Worm (Caenorhabditis elegans) whole organism, young adult: ENCODE data around the gene C01B9.4.

Experiments used
- B0336.3 ChIP-seq: fragments of 200-800 bp; sonication (Bioruptor generic); IDR thresholded peaks from 2 replicates; pipeline ENCODE4 v1.3.6; 2022; ENCODE audit warnings: missing genetic modification characterization, missing compliant biosample characterization
- F39B2.1 ChIP-seq: fragments of 200-800 bp; sonication (Bioruptor generic); IDR thresholded peaks from 2 replicates; pipeline ENCODE4 v1.3.6; 2022; ENCODE audit warnings: missing genetic modification reagents, missing genetic modification characterization, missing compliant biosample characterization
- F52B5.7 ChIP-seq: sonication (generic microtip); optimal IDR thresholded peaks from 2 replicates; lab custom pipeline; 2016; ENCODE audit warnings: mild to moderate bottlenecking, missing genetic modification characterization, missing compliant biosample characterization
- ama-1 ChIP-seq, 3 experiments: fragments of 150-350 bp in 1 of 3; sonication (generic microtip) in 2 of 3; optimal IDR thresholded peaks; 2 replicates each; lab custom pipeline; 2014 to 2018; ENCODE audit warnings: missing biosample characterization in 2 of 3, missing genetic modification characterization in 2 of 3, missing genetic modification reagents in 2 of 3
- attf-6 ChIP-seq: fragments of 200-800 bp; sonication (Bioruptor generic); IDR thresholded peaks from 2 replicates; pipeline ENCODE4 v1.3.6; 2022; ENCODE audit warnings: missing genetic modification reagents, missing genetic modification characterization, missing compliant biosample characterization
- ceh-91 ChIP-seq: fragments of 200-800 bp; sonication (Bioruptor generic); IDR thresholded peaks from 2 replicates; pipeline ENCODE4 v1.3.6; 2022; ENCODE audit warnings: missing genetic modification reagents, missing genetic modification characterization, missing compliant biosample characterization
- chd-7 ChIP-seq: sonication (generic microtip); optimal IDR thresholded peaks from 2 replicates; lab custom pipeline; 2016; ENCODE audit warnings: mild to moderate bottlenecking, missing genetic modification characterization, moderate library complexity, missing compliant biosample characterization
- lag-1 ChIP-seq: fragments of 200-800 bp; sonication (Bioruptor generic); IDR thresholded peaks from 2 replicates; pipeline ENCODE4 v1.3.6; 2022; ENCODE audit warnings: missing genetic modification reagents, missing genetic modification characterization, missing compliant biosample characterization
- let-526 ChIP-seq: fragments of 200-800 bp; sonication (Bioruptor generic); IDR thresholded peaks from 2 replicates; pipeline ENCODE4 v1.3.6; 2022; ENCODE audit warnings: missing genetic modification reagents, missing genetic modification characterization, missing compliant biosample characterization
- lin-35 ChIP-seq, 3 experiments: fragments of 150-350 bp in 2 of 3; sonication (generic microtip) in 1 of 3; optimal IDR thresholded peaks; 2 replicates each; lab custom pipeline; 2014 to 2018; ENCODE audit warnings: missing biosample characterization in 3 of 3, missing genetic modification characterization in 3 of 3, missing genetic modification reagents in 3 of 3
- nhr-90 ChIP-seq: sonication (generic microtip); optimal IDR thresholded peaks from 2 replicates; lab custom pipeline; 2016; ENCODE audit warnings: missing genotype, mild to moderate bottlenecking, missing genetic modification characterization, missing compliant biosample characterization
- snpc-4 ChIP-seq, 5 experiments: fragments of 150-350 bp in 1 of 5; sonication (generic microtip) in 4 of 5; optimal IDR thresholded peaks; 2 replicates each; lab custom pipeline; 2014 to 2018; ENCODE audit warnings: missing genetic modification characterization in 5 of 5, missing biosample characterization in 3 of 5, antibody characterized with exemption in 2 of 5, mild to moderate bottlenecking in 2 of 5, missing compliant biosample characterization in 2 of 5, missing genotype in 2 of 5, moderate library complexity in 2 of 5, missing genetic modification reagents in 1 of 5
- unc-62 ChIP-seq: fragments of 150-350 bp; optimal IDR thresholded peaks from 2 replicates; lab custom pipeline; 2014; ENCODE audit warnings: missing biosample characterization, missing genetic modification reagents, missing genetic modification characterization

- TF ChIP-seq nhr-90 (no peak), chd-7 (tag; lab: Kevin White, UChicago) (no peak), ama-1 (optimal IDR thresholded peaks at IDR 0.05; lab: Kevin White, UChicago) (no peak), ama-1 (GFP tag; optimal IDR thresholded peaks at IDR 0.05; lab: Kevin White, UChicago) (no peak), snpc-4 (GFP tag; optimal IDR thresholded peaks at IDR 0.05; lab: Kevin White, UChicago) (no peak), snpc-4 (tag; optimal IDR thresholded peaks at IDR 0.05; lab: Kevin White, UChicago) (no peak), F52B5.7 (tag; lab: Kevin White, UChicago) (no peak), unc-62 (GFP tag; lab: Kevin White, UChicago) (no peak), ceh-91 (GFP tag; lab: Robert Waterston, UW) (no peak), lin-35 (GFP tag; optimal IDR thresholded peaks at IDR 0.05; lab: Kevin White, UChicago) (no peak), B0336.3 (GFP tag; lab: Robert Waterston, UW) (no peak), lag-1 (GFP tag; lab: Robert Waterston, UW) (no peak), attf-6 (no peak), let-526 (GFP tag; lab: Robert Waterston, UW) (no peak), F39B2.1 (GFP tag; lab: Robert Waterston, UW) (no peak)
Measured at ce11 chrII:13765952-13766351, 17.8 kb downstream of the C01B9.4 start, which contains the start of gene arrd-12.
